Worm (Caenorhabditis elegans) whole organism, early embryonic: ENCODE data around the gene srh-38.
"Not testable (repeated sequence)": the region's sequence is repeated elsewhere in the genome, so short reads cannot be mapped to it uniquely, and the experiment has no call there.

Experiments used
- B0310.2 ChIP-seq: sonication (generic microtip); optimal IDR thresholded peaks from 2 replicates; lab custom pipeline; 2016; ENCODE audit warnings: mild to moderate bottlenecking, missing genetic modification characterization, missing compliant biosample characterization
- F13C5.2 ChIP-seq: sonication (generic microtip); optimal IDR thresholded peaks from 2 replicates; lab custom pipeline; 2017; ENCODE audit warnings: mild to moderate bottlenecking, missing genetic modification characterization, inconsistent platforms, missing compliant biosample characterization
- aly-1 ChIP-seq: sonication (generic microtip); optimal IDR thresholded peaks from 2 replicates; lab custom pipeline; 2016; ENCODE audit warnings: missing genetic modification characterization, missing compliant biosample characterization
- ama-1 ChIP-seq: fragments of 150-350 bp; optimal IDR thresholded peaks from 2 replicates; lab custom pipeline; 2014
- ceh-13 ChIP-seq: fragments of 200-800 bp; sonication (Bioruptor generic); optimal IDR thresholded peaks from 2 replicates; lab custom pipeline; 2018; ENCODE audit warnings: mild to moderate bottlenecking, missing genetic modification characterization, missing compliant biosample characterization
- ceh-36 ChIP-seq: sonication (generic microtip); optimal IDR thresholded peaks from 2 replicates; lab custom pipeline; 2016; ENCODE audit warnings: missing genetic modification characterization, inconsistent platforms, missing compliant biosample characterization
- ets-7 ChIP-seq: sonication (generic microtip); optimal IDR thresholded peaks from 2 replicates; lab custom pipeline; 2016; ENCODE audit warnings: missing genotype, missing genetic modification characterization, missing compliant biosample characterization
- flt-1 ChIP-seq: fragments of 200-800 bp; sonication (Bioruptor generic); IDR thresholded peaks from 2 replicates; pipeline ENCODE4 v1.3.6; 2022; ENCODE audit warnings: missing genetic modification characterization, missing compliant biosample characterization
- hmbx-1 ChIP-seq: sonication (generic microtip); optimal IDR thresholded peaks from 2 replicates; lab custom pipeline; 2016; ENCODE audit warnings: mild to moderate bottlenecking, missing genetic modification characterization, missing compliant biosample characterization
- hmg-4 ChIP-seq: fragments of 200-800 bp; sonication (Bioruptor generic); optimal IDR thresholded peaks from 2 replicates; lab custom pipeline; 2018; ENCODE audit warnings: mild to moderate bottlenecking, missing genetic modification characterization, missing compliant biosample characterization
- hnd-1 ChIP-seq: sonication (generic microtip); optimal IDR thresholded peaks from 2 replicates; lab custom pipeline; 2016; ENCODE audit warnings: missing genetic modification characterization, missing compliant biosample characterization
- pes-1 ChIP-seq: fragments of 200-800 bp; sonication (Bioruptor generic); IDR thresholded peaks from 2 replicates; pipeline ENCODE4 v1.3.6; 2022; ENCODE audit warnings: missing genetic modification reagents, missing genetic modification characterization, missing compliant biosample characterization
- scrt-1 ChIP-seq: fragments of 200-800 bp; sonication (Bioruptor generic); IDR thresholded peaks from 2 replicates; pipeline ENCODE4 v1.3.6; 2022; ENCODE audit warnings: missing genetic modification characterization, missing compliant biosample characterization
- sea-1 ChIP-seq: fragments of 200-800 bp; sonication (Bioruptor generic); conservative IDR thresholded peaks from 2 replicates; pipeline ENCODE4 v1.3.6; 2022; ENCODE audit warnings: missing genetic modification characterization, missing compliant biosample characterization
- tbx-11 ChIP-seq: fragments of 200-800 bp; sonication (Bioruptor generic); IDR thresholded peaks from 2 replicates; pipeline ENCODE4 v1.3.6; 2022; ENCODE audit warnings: missing genetic modification characterization, missing compliant biosample characterization
- tbx-37 ChIP-seq: fragments of 200-800 bp; sonication (Bioruptor generic); conservative IDR thresholded peaks from 2 replicates; pipeline ENCODE4 v1.3.6; 2022; ENCODE audit warnings: missing genetic modification reagents, missing genetic modification characterization, missing compliant biosample characterization
- tra-4 ChIP-seq: sonication (generic microtip); optimal IDR thresholded peaks from 2 replicates; lab custom pipeline; 2017; ENCODE audit warnings: missing genetic modification characterization, missing compliant biosample characterization

Gene srh-38

DNA sequence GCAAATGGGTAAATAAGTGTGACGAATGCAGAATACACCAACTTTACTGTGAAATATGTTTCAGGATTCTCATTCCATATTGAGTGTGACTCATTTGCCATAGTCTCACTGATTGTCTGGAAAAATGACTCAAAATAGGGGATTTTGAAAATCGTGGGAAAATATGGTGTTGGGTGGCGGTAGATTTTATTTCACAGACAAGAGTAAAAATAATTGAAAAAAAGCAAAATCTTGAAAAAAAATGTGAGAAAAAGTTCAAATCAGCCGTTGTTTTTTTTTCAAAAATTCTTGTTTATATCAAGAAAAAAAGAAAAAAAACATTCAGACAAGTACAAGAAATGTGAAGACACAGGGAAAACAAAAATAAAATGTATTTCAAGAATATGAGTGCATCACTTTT lies at the start of gene srh-38:
Gene srh-38, minus strand, starts transcription at position 101 of the 400 bp plus-strand sequence.
- TF ChIP-seq aly-1 (tag; lab: Kevin White, UChicago) (no peak), ceh-13 (GFP tag; lab: Kevin White, UChicago) (no peak), hmg-4 (GFP tag; lab: Kevin White, UChicago) (no peak), tbx-37 (GFP tag; lab: Robert Waterston, UW) (no peak), tbx-11 (no peak), ets-7 (tag; lab: Kevin White, UChicago) (no peak), hmbx-1 (tag; lab: Kevin White, UChicago) (no peak), scrt-1 (GFP tag; lab: Robert Waterston, UW) (no peak)

- no peak for TF ChIP-seq F13C5.2 (tag; lab: Kevin White, UChicago)
- TF ChIP-seq hmg-4 (GFP tag; lab: Kevin White, UChicago), result no peak
- no peak for TF ChIP-seq tbx-11
- no peak for TF ChIP-seq ets-7 (tag; lab: Kevin White, UChicago)
- no peak for TF ChIP-seq ama-1 (lab: Kevin White, UChicago)
- no peak for TF ChIP-seq hnd-1 (tag; lab: Kevin White, UChicago)
- no peak for TF ChIP-seq pes-1 (GFP tag; lab: Robert Waterston, UW)
- TF ChIP-seq sea-1 (GFP tag; lab: Robert Waterston, UW), result no peak
- TF ChIP-seq tra-4, result no peak
- TF ChIP-seq scrt-1 (GFP tag; lab: Robert Waterston, UW), result no peak
- TF ChIP-seq ceh-13 (GFP tag; lab: Kevin White, UChicago), result no peak
- TF ChIP-seq ceh-36, result no peak
- TF ChIP-seq flt-1 (GFP tag; lab: Robert Waterston, UW), result no peak
Measured at ce11 chrV:2971307-2971999, 49.0 kb upstream of the srh-38 start, which contains the start of gene srw-129. Gene srw-129, plus strand, starts transcription at chrV:2971949.

ce11 chrV:2964786-2965185 lies 42.3 kb upstream of the srh-38 start, which contains the start of gene srh-88:
Gene srh-88, minus strand, starts transcription at chrV:2964886.
- TF ChIP-seq scrt-1 (GFP tag; lab: Robert Waterston, UW) (no peak), tra-4 (no peak), F13C5.2 (tag; lab: Kevin White, UChicago) (no peak), hmg-4 (GFP tag; lab: Kevin White, UChicago) (no peak), hmbx-1 (tag; lab: Kevin White, UChicago) (no peak), sea-1 (GFP tag; lab: Robert Waterston, UW) (no peak), ceh-13 (GFP tag; lab: Kevin White, UChicago) (no peak)

DNA sequence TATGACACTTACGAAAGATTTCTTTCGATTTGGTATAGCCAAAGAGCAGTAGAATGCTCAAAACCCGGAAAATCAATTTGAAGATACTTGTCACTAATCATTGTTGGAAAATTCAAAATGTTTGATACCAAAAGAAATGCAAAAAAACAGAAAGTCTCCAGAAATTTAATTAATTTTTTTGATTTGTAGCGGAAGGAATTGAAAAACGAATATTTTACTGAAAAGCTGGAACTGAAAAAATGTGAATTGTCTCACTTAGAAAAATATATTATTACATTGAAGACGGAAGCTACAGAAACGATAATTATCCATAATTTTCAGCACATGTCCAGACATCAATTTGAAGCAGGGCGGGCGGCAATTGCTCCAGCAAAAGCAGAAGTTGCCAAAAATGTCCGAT lies 40.5 kb upstream of the srh-38 start, which contains the start of gene srw-138:
Gene srw-138, minus strand, starts transcription at position 101 of the 400 bp plus-strand sequence.
- TF ChIP-seq sea-1 (GFP tag; lab: Robert Waterston, UW) (no peak), ama-1 (lab: Kevin White, UChicago) (no peak), tbx-37 (GFP tag; lab: Robert Waterston, UW) (no peak), ets-7 (tag; lab: Kevin White, UChicago) (no peak), tbx-11 (no peak), hnd-1 (tag; lab: Kevin White, UChicago) (no peak)

DNA sequence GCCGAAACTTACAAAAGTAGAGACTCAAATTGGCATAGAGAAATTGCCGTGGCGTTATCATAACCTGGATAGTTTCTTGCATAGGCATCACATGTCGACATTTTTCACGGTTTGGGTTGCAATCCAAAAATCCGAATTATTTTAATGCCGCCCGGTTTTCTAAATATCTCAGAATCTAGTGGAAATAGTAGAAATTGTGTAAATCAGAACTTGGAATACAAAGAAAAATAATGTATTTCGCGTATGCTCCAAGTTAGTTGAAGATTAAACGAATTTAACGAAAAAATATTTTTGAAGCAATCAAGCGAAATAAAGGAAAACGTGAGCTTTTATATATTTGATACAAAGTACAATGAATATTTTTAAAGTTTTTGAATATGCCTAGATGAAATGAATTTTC lies 38.4 kb upstream of the srh-38 start, which contains the start of gene srw-144:
Gene srw-144, minus strand, starts transcription at position 101 of the 400 bp plus-strand sequence.
- no peak for TF ChIP-seq hmbx-1 (tag; lab: Kevin White, UChicago)

DNA sequence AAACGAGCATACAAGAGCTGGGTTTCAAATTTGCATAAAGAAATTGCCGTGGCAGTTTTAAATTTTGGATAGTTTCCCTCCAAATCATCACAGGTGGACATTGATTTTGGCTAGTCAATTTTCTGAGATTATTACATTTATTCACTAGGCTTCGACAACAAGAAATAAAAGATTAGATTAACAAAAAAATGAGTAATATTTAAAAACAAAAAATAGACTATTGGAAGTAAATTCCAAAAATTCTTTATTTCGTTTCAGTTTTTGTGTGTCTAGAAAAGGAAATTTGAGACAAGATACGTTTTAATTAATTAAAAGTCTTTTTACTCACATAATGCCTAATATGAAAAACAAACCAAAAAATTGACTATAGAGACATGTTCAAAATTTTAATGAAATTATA lies 35.7 kb upstream of the srh-38 start, which contains the start of gene srw-142:
Gene srw-142, minus strand, starts transcription at position 101 of the 400 bp plus-strand sequence.
- TF ChIP-seq hnd-1 (tag; lab: Kevin White, UChicago), result no peak
- TF ChIP-seq B0310.2 (tag; lab: Kevin White, UChicago), result no peak
- TF ChIP-seq sea-1 (GFP tag; lab: Robert Waterston, UW), result no peak
- no peak for TF ChIP-seq ceh-36
- TF ChIP-seq ets-7 (tag; lab: Kevin White, UChicago), result no peak
- TF ChIP-seq flt-1 (GFP tag; lab: Robert Waterston, UW), result no peak
- no peak for TF ChIP-seq aly-1 (tag; lab: Kevin White, UChicago)
- TF ChIP-seq pes-1 (GFP tag; lab: Robert Waterston, UW), result no peak
- no peak for TF ChIP-seq tra-4
- no peak for TF ChIP-seq tbx-11
- no peak for TF ChIP-seq ceh-13 (GFP tag; lab: Kevin White, UChicago)
- no peak for TF ChIP-seq F13C5.2 (tag; lab: Kevin White, UChicago)
- no peak for TF ChIP-seq ama-1 (lab: Kevin White, UChicago)
- no peak for TF ChIP-seq tbx-37 (GFP tag; lab: Robert Waterston, UW)
- TF ChIP-seq scrt-1 (GFP tag; lab: Robert Waterston, UW), result no peak
- TF ChIP-seq hmg-4 (GFP tag; lab: Kevin White, UChicago), result no peak
- no peak for TF ChIP-seq hmbx-1 (tag; lab: Kevin White, UChicago)

DNA sequence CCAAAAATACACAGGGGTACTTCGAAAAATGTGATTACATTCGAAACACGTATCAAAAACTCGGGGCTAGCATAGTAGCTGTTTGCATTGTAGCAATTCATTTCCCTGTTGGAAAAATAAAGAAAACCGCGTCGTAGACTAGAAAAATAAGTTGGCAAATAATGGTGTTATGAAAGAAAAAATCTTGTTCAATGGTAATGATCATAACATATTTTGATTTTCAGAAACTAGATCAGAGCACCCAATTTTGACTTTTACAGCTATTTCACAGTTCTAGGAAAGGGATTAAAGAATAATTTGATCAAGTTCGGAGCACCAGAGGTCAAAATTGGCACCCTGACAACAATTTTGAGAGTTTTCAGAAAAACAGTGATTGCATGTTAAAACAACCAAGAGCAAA lies 32.8 kb upstream of the srh-38 start, which contains the start of gene srh-248:
Gene srh-248, minus strand, starts transcription at position 101 of the 400 bp plus-strand sequence.
- not testable (repeated sequence) for TF ChIP-seq sea-1 (GFP tag; lab: Robert Waterston, UW); F13C5.2 (tag; lab: Kevin White, UChicago); ets-7 (tag; lab: Kevin White, UChicago)

DNA sequence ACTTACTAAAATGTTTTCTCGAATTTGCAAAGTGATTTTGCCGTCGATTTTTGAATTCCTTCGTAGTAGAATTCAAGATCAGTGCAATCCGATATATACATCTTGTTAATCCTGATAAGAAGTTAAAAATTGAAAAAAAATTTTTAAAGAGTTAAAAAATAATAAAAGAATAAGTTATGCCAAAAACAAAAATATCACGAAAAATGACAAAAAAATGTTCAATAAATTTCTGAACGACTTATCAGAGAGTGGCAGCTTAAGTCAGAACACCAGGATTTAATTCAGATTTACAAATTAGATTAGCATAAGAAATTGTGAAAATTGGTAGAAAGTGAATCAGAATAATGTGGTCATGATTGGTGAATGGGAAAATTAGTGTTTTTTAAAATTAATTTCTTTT lies 29.6 kb upstream of the srh-38 start, which contains the start of gene srw-122:
Gene srw-122, minus strand, starts transcription at position 101 of the 400 bp plus-strand sequence.
- TF ChIP-seq sea-1 (GFP tag; lab: Robert Waterston, UW); ets-7 (tag; lab: Kevin White, UChicago); hmg-4 (GFP tag; lab: Kevin White, UChicago): not testable (repeated sequence)
